Fruit fly (Drosophila melanogaster) whole organism, embryonic: Measurements from ENCODE around the gene HemK2.

Experiments
- Bdp1 ChIP-seq: fragments of 200-800 bp; sonication (Bioruptor generic); optimal IDR thresholded peaks from 3 replicates; lab custom pipeline; 2016; ENCODE audit warnings: missing biosample characterization, missing genetic modification characterization
- Blimp-1 ChIP-seq: fragments of 200-800 bp; sonication (Bioruptor generic); optimal IDR thresholded peaks from 3 replicates; lab custom pipeline; 2018; ENCODE audit warnings: missing biosample characterization, missing genetic modification characterization, mild to moderate bottlenecking, moderate library complexity, missing genetic modification reagents
- CG10321 ChIP-seq: fragments of 200-800 bp; sonication (Bioruptor generic); IDR thresholded peaks from 2 replicates; pipeline ENCODE4 v1.3.6; 2022; ENCODE audit warnings: missing biosample characterization, missing genetic modification characterization
- CG11085 ChIP-seq: fragments of 200-800 bp; sonication (Bioruptor generic); IDR thresholded peaks from 2 replicates; pipeline ENCODE4 v1.3.6; 2022; ENCODE audit warnings: missing biosample characterization, missing genetic modification characterization
- CG11723 ChIP-seq: fragments of 200-800 bp; sonication (Bioruptor generic); optimal IDR thresholded peaks from 2 replicates; lab custom pipeline; 2017; ENCODE audit warnings: missing biosample characterization, mild to moderate bottlenecking, missing genetic modification characterization
- CG13287 ChIP-seq: fragments of 200-800 bp; sonication (Bioruptor generic); IDR thresholded peaks from 2 replicates; pipeline ENCODE4 v1.3.6; 2022; ENCODE audit warnings: missing biosample characterization, missing genetic modification characterization; ENCODE audit not compliant: partially characterized antibody
- CG13424 ChIP-seq: fragments of 200-800 bp; sonication (Bioruptor generic); optimal IDR thresholded peaks from 2 replicates; lab custom pipeline; 2019; ENCODE audit warnings: missing biosample characterization, mild to moderate bottlenecking, missing genetic modification characterization, moderate library complexity
- CG14710 ChIP-seq: fragments of 200-800 bp; sonication (Bioruptor generic); optimal IDR thresholded peaks from 3 replicates; lab custom pipeline; 2019; ENCODE audit warnings: missing biosample characterization, mild to moderate bottlenecking, missing genetic modification characterization, moderate library complexity
- CG1792 ChIP-seq: fragments of 200-800 bp; sonication (Bioruptor generic); optimal IDR thresholded peaks from 2 replicates; lab custom pipeline; 2016; ENCODE audit warnings: missing biosample characterization, missing genetic modification characterization
- CG30403 ChIP-seq: fragments of 200-800 bp; sonication (Bioruptor generic); optimal IDR thresholded peaks from 3 replicates; lab custom pipeline; 2016; ENCODE audit warnings: missing biosample characterization, missing genetic modification characterization
- CG3065 ChIP-seq: fragments of 200-800 bp; sonication (Bioruptor generic); optimal IDR thresholded peaks from 2 replicates; lab custom pipeline; 2016; ENCODE audit warnings: missing biosample characterization, missing genetic modification characterization
- CG33213 ChIP-seq: fragments of 200-800 bp; sonication (Bioruptor generic); optimal IDR thresholded peaks from 3 replicates; lab custom pipeline; 2016; ENCODE audit warnings: missing biosample characterization, missing genetic modification characterization
- CG3838 ChIP-seq: fragments of 200-800 bp; sonication (Bioruptor generic); optimal IDR thresholded peaks from 3 replicates; lab custom pipeline; 2016; ENCODE audit warnings: missing biosample characterization, missing genetic modification characterization
- CG4617 ChIP-seq: fragments of 200-800 bp; sonication (Bioruptor generic); optimal IDR thresholded peaks from 3 replicates; lab custom pipeline; 2016; ENCODE audit warnings: missing biosample characterization, missing genetic modification characterization, borderline replicate concordance
- CG5180 ChIP-seq: fragments of 200-800 bp; sonication (Bioruptor generic); optimal IDR thresholded peaks from 3 replicates; lab custom pipeline; 2017; ENCODE audit warnings: missing biosample characterization, missing genetic modification characterization, mild to moderate bottlenecking, moderate library complexity, missing genetic modification reagents
- CG6654 ChIP-seq: fragments of 200-800 bp; sonication (Bioruptor generic); optimal IDR thresholded peaks from 2 replicates; lab custom pipeline; 2017; ENCODE audit warnings: missing biosample characterization, mild to moderate bottlenecking, missing genetic modification characterization
- CG7963 ChIP-seq: fragments of 200-800 bp; sonication (Bioruptor generic); IDR thresholded peaks from 3 replicates; pipeline ENCODE4 v1.3.6; 2022; ENCODE audit warnings: missing biosample characterization, missing genetic modification characterization; ENCODE audit not compliant: partially characterized antibody
- CG7987 ChIP-seq: fragments of 200-800 bp; sonication (Bioruptor generic); optimal IDR thresholded peaks from 2 replicates; lab custom pipeline; 2018; ENCODE audit warnings: missing biosample characterization, mild to moderate bottlenecking, missing genetic modification characterization, moderate library complexity
- CG8388 ChIP-seq: fragments of 200-800 bp; sonication (Bioruptor generic); optimal IDR thresholded peaks from 2 replicates; lab custom pipeline; 2019; ENCODE audit warnings: missing biosample characterization, mild to moderate bottlenecking, missing genetic modification characterization, moderate library complexity
- CG8478 ChIP-seq: fragments of >200 bp; optimal IDR thresholded peaks from 2 replicates; lab custom pipeline; 2018
- CG9876 ChIP-seq: fragments of 200-800 bp; sonication (Bioruptor generic); optimal IDR thresholded peaks from 2 replicates; lab custom pipeline; 2016; ENCODE audit warnings: missing biosample characterization, missing genetic modification characterization
- CG9932 ChIP-seq: fragments of 200-800 bp; sonication (Bioruptor generic); IDR thresholded peaks from 2 replicates; pipeline ENCODE4 v1.3.6; 2022; ENCODE audit warnings: missing biosample characterization, missing genetic modification characterization
- Camta ChIP-seq: fragments of 200-800 bp; sonication (Bioruptor generic); optimal IDR thresholded peaks from 2 replicates; lab custom pipeline; 2016; ENCODE audit warnings: missing biosample characterization, missing genetic modification characterization
- Hey ChIP-seq: fragments of 200-800 bp; sonication (Bioruptor generic); optimal IDR thresholded peaks from 3 replicates; lab custom pipeline; 2018; ENCODE audit warnings: missing biosample characterization, mild to moderate bottlenecking, missing genetic modification characterization
- Hmx ChIP-seq: fragments of 200-800 bp; sonication (Bioruptor generic); optimal IDR thresholded peaks from 2 replicates; lab custom pipeline; 2016; ENCODE audit warnings: missing biosample characterization, missing genetic modification characterization
- Lhr ChIP-seq: fragments of 200-800 bp; sonication (Bioruptor generic); optimal IDR thresholded peaks from 3 replicates; lab custom pipeline; 2017; ENCODE audit warnings: mild to moderate bottlenecking, missing biosample characterization, missing genetic modification reagents, missing genetic modification characterization
- MESR4 ChIP-seq: fragments of 200-800 bp; sonication (Bioruptor generic); optimal IDR thresholded peaks from 2 replicates; lab custom pipeline; 2018; ENCODE audit warnings: missing biosample characterization, mild to moderate bottlenecking, missing genetic modification characterization, moderate library complexity
- Mad ChIP-seq: fragments of 200-800 bp; sonication (Bioruptor generic); optimal IDR thresholded peaks from 2 replicates; lab custom pipeline; 2016; ENCODE audit warnings: missing biosample characterization, missing genetic modification characterization
- Mes4 ChIP-seq: fragments of 200-800 bp; sonication (Bioruptor generic); optimal IDR thresholded peaks from 2 replicates; lab custom pipeline; 2016; ENCODE audit warnings: missing biosample characterization, missing genetic modification characterization
- Scr ChIP-seq: fragments of 200-800 bp; sonication (Bioruptor generic); IDR thresholded peaks from 2 replicates; pipeline ENCODE4 v1.3.6; 2022; ENCODE audit warnings: missing biosample characterization, missing genetic modification characterization; ENCODE audit not compliant: partially characterized antibody
- Sin3A ChIP-seq: fragments of >200 bp; optimal IDR thresholded peaks from 2 replicates; lab custom pipeline; 2018
- Stat92E ChIP-seq, 3 experiments: fragments of >200 bp in 2 of 3; fragments of 200-800 bp in 1 of 3; sonication (Bioruptor generic) in 1 of 3; optimal IDR thresholded peaks; 2 replicates each; lab custom pipeline; 2017 to 2019; ENCODE audit warnings: missing biosample characterization in 3 of 3, missing genetic modification characterization in 3 of 3, mild to moderate bottlenecking in 1 of 3, moderate library complexity in 1 of 3
- aop ChIP-seq: fragments of 200-800 bp; sonication (Bioruptor generic); IDR thresholded peaks from 2 replicates; pipeline ENCODE4 v1.3.6; 2022; ENCODE audit warnings: missing biosample characterization, missing genetic modification characterization
- bab2 ChIP-seq: fragments of 200-800 bp; sonication (Bioruptor generic); optimal IDR thresholded peaks from 2 replicates; lab custom pipeline; 2016; ENCODE audit warnings: missing biosample characterization, missing genetic modification characterization
- bsh ChIP-seq, 2 experiments: fragments of 200-800 bp; sonication (Bioruptor generic); optimal IDR thresholded peaks; 2 replicates each; lab custom pipeline; 2017 to 2018; ENCODE audit warnings: mild to moderate bottlenecking in 2 of 2, missing biosample characterization in 2 of 2, missing genetic modification characterization in 2 of 2, moderate library complexity in 1 of 2
- cad ChIP-seq: fragments of >200 bp; optimal IDR thresholded peaks from 2 replicates; lab custom pipeline; 2017; ENCODE audit warnings: missing biosample characterization, missing genetic modification characterization
- croc ChIP-seq: fragments of 200-800 bp; sonication (Bioruptor generic); conservative IDR thresholded peaks from 3 replicates; pipeline ENCODE4 v1.3.6; 2022; ENCODE audit warnings: missing biosample characterization, missing genetic modification characterization
- crp ChIP-seq, 2 experiments: fragments of 200-800 bp; sonication (Bioruptor generic); optimal IDR thresholded peaks; 2 replicates in 1 of 2; 3 replicates in 1 of 2; lab custom pipeline; 2017; ENCODE audit warnings: missing biosample characterization in 2 of 2, missing genetic modification characterization in 2 of 2, mild to moderate bottlenecking in 1 of 2, moderate library complexity in 1 of 2
- dimm ChIP-seq: fragments of 200-800 bp; sonication (Bioruptor generic); IDR thresholded peaks from 2 replicates; pipeline ENCODE4 v1.3.6; 2022; ENCODE audit warnings: missing biosample characterization, missing genetic modification characterization
- gro ChIP-seq: fragments of 200-800 bp; sonication (Bioruptor generic); optimal IDR thresholded peaks from 2 replicates; lab custom pipeline; 2016; ENCODE audit warnings: missing biosample characterization, missing genetic modification characterization
- jing ChIP-seq: fragments of 200-800 bp; sonication (Bioruptor generic); optimal IDR thresholded peaks from 2 replicates; lab custom pipeline; 2018; ENCODE audit warnings: missing biosample characterization, mild to moderate bottlenecking, missing genetic modification characterization
- lilli ChIP-seq: fragments of 200-800 bp; sonication (Bioruptor generic); optimal IDR thresholded peaks from 3 replicates; lab custom pipeline; 2016; ENCODE audit warnings: missing biosample characterization, missing genetic modification characterization
- lola ChIP-seq, 3 experiments: fragments of >200 bp in 2 of 3; fragments of 200-800 bp in 1 of 3; sonication (Bioruptor generic) in 1 of 3; optimal IDR thresholded peaks; 2 replicates each; lab custom pipeline; 2017 to 2019; ENCODE audit warnings: missing biosample characterization in 3 of 3, missing genetic modification characterization in 3 of 3, mild to moderate bottlenecking in 1 of 3, moderate library complexity in 1 of 3
- oc ChIP-seq: fragments of 200-800 bp; sonication (Bioruptor generic); optimal IDR thresholded peaks from 2 replicates; lab custom pipeline; 2018; ENCODE audit warnings: missing biosample characterization, mild to moderate bottlenecking, missing genetic modification characterization, moderate library complexity
- salm ChIP-seq: fragments of 200-800 bp; sonication (Bioruptor generic); optimal IDR thresholded peaks from 2 replicates; lab custom pipeline; 2018; ENCODE audit warnings: missing biosample characterization, mild to moderate bottlenecking, missing genetic modification characterization
- sd ChIP-seq: fragments of 200-800 bp; sonication (Bioruptor generic); optimal IDR thresholded peaks from 3 replicates; lab custom pipeline; 2018; ENCODE audit warnings: missing biosample characterization, mild to moderate bottlenecking, missing genetic modification characterization, moderate library complexity
- slou ChIP-seq: fragments of 200-800 bp; sonication (Bioruptor generic); optimal IDR thresholded peaks from 3 replicates; lab custom pipeline; 2016; ENCODE audit warnings: missing biosample characterization, missing genetic modification characterization
- wdn ChIP-seq: fragments of 200-800 bp; sonication (Bioruptor generic); IDR thresholded peaks from 2 replicates; pipeline ENCODE4 v1.3.6; 2022; ENCODE audit warnings: missing biosample characterization, missing genetic modification characterization

Gene HemK2

dm6 chr2L:2752460-2753411 lies 6.7 kb downstream of the HemK2 start, which contains the start of gene Pgk (continued):
- TF ChIP-seq CG13424 (peak; percentile 52), gro (GFP tag; lab: Kevin White, UChicago) (peak; percentile 78), CG7963 (no peak), crp (GFP tag; optimal IDR thresholded peaks at IDR 0.05; lab: Kevin White, UChicago) (no peak), slou (GFP tag; lab: Kevin White, UChicago) (peak; percentile 10), croc (GFP tag; lab: Robert Waterston, UW) (no peak), CG7987 (GFP tag; lab: Kevin White, UChicago) (peak; percentile 31), bsh (GFP tag; optimal IDR thresholded peaks at IDR 0.05; lab: Kevin White, UChicago) (peak; percentile 40 to 75), oc (tag; lab: Kevin White, UChicago) (peak; percentile 75), CG9932 (GFP tag; lab: Robert Waterston, UW) (no peak), CG33213 (peak; percentile 29), Camta (GFP tag; lab: Kevin White, UChicago) (peak; percentile 28), lilli (GFP tag; lab: Kevin White, UChicago) (peak; percentile 73), CG10321 (GFP tag; lab: Robert Waterston, UW) (no peak), CG1792 (no peak), Scr (GFP tag; lab: Robert Waterston, UW) (no peak), Bdp1 (peak; percentile 28), bab2 (GFP tag; lab: Kevin White, UChicago) (no peak), CG3065 (GFP tag; lab: Kevin White, UChicago) (no peak), CG3838 (GFP tag; lab: Kevin White, UChicago) (peak; percentile 5), Hey (no peak), CG11723 (GFP tag; lab: Kevin White, UChicago) (peak; percentile 54), CG30403 (GFP tag; lab: Kevin White, UChicago) (no peak), jing (GFP tag; lab: Kevin White, UChicago) (no peak), Hmx (GFP tag; lab: Kevin White, UChicago) (no peak), Sin3A (lab: Kevin White, UChicago) (no peak), CG13287 (no peak), CG8478 (no peak), Mad (GFP tag; lab: Kevin White, UChicago) (no peak), aop (no peak), Blimp-1 (peak; percentile 48), dimm (GFP tag; lab: Robert Waterston, UW) (no peak), CG6654 (GFP tag; lab: Kevin White, UChicago) (no peak), lola (GFP tag; optimal IDR thresholded peaks at IDR 0.05; lab: Kevin White, UChicago) (peak in 1 of 3 experiments; percentile 0), CG4617 (GFP tag; lab: Kevin White, UChicago) (no peak), CG14710 (peak; percentile 25), salm (tag; lab: Kevin White, UChicago) (peak; percentile 66), CG8388 (GFP tag; lab: Kevin White, UChicago) (peak; percentile 26), Stat92E (GFP tag; optimal IDR thresholded peaks at IDR 0.05; lab: Kevin White, UChicago) (peak in 1 of 3 experiments; percentile 5), wdn (GFP tag; lab: Robert Waterston, UW) (no peak), CG5180 (peak; percentile 69), sd (peak; percentile 31), Mes4 (GFP tag; lab: Kevin White, UChicago) (peak; percentile 50), MESR4 (peak; percentile 39), CG9876 (GFP tag; lab: Kevin White, UChicago) (peak; percentile 31), Lhr (no peak), cad (GFP tag; lab: Kevin White, UChicago) (no peak), CG11085 (GFP tag; lab: Robert Waterston, UW) (no peak)
